Worm (Caenorhabditis elegans) whole organism, midembryonic: Measurements from ENCODE around the gene nhr-63.

ENCODE experiments used
- T22C8.4 ChIP-seq: fragments of 200-800 bp; sonication (Bioruptor generic); IDR thresholded peaks from 2 replicates; pipeline ENCODE4 v1.3.6; 2022; ENCODE audit warnings: missing genetic modification characterization, missing compliant biosample characterization
- flt-1 ChIP-seq: fragments of 200-800 bp; sonication (Bioruptor generic); IDR thresholded peaks from 2 replicates; pipeline ENCODE4 v1.3.6; 2022; ENCODE audit warnings: missing genetic modification characterization, missing compliant biosample characterization
- klf-2 ChIP-seq: fragments of 200-800 bp; sonication (Bioruptor generic); conservative IDR thresholded peaks from 2 replicates; pipeline ENCODE4 v1.3.6; 2022; ENCODE audit warnings: missing genetic modification reagents, missing genetic modification characterization, missing compliant biosample characterization
- med-1 ChIP-seq: sonication (generic microtip); optimal IDR thresholded peaks from 2 replicates; lab custom pipeline; 2017; ENCODE audit warnings: missing genetic modification characterization, mild to moderate bottlenecking, missing compliant biosample characterization, antibody characterized with exemption, missing genetic modification reagents; ENCODE audit not compliant: insufficient read depth
- ref-1 ChIP-seq: fragments of 200-800 bp; sonication (Bioruptor generic); conservative IDR thresholded peaks from 2 replicates; pipeline ENCODE4 v1.3.6; 2022; ENCODE audit warnings: missing genetic modification reagents, missing genetic modification characterization, missing compliant biosample characterization
- tab-1 ChIP-seq: fragments of 200-800 bp; sonication (Bioruptor generic); IDR thresholded peaks from 2 replicates; pipeline ENCODE4 v1.3.6; 2022; ENCODE audit warnings: missing genetic modification characterization, missing compliant biosample characterization
- ztf-29 ChIP-seq: fragments of 200-800 bp; sonication (Bioruptor generic); IDR thresholded peaks from 2 replicates; pipeline ENCODE4 v1.3.6; 2022; ENCODE audit warnings: missing genetic modification reagents, missing genetic modification characterization, missing compliant biosample characterization

- TF ChIP-seq ref-1 (GFP tag; lab: Robert Waterston, UW) (no peak), ztf-29 (GFP tag; lab: Robert Waterston, UW) (no peak), T22C8.4 (no peak), med-1 (GFP tag; lab: Kevin White, UChicago) (no peak), tab-1 (no peak), flt-1 (no peak), klf-2 (GFP tag; lab: Robert Waterston, UW) (no peak)
Observed at ce11 chrV:15955497-15955896, 46.9 kb upstream of the nhr-63 start, which contains the start of gene srh-186.
